Worm (Caenorhabditis elegans) whole organism, young adult: ENCODE results near the gene frk-1.
"Not testable (repeated sequence)": the region's sequence is repeated elsewhere in the genome, so short reads cannot be mapped to it uniquely, and the experiment has no call there.

Experiments
- F22D6.2 ChIP-seq: sonication (generic microtip); optimal IDR thresholded peaks from 2 replicates; lab custom pipeline; 2016; ENCODE audit warnings: mild to moderate bottlenecking, missing genetic modification characterization, missing compliant biosample characterization
- ama-1 ChIP-seq, 3 experiments: fragments of 150-350 bp in 1 of 3; sonication (generic microtip) in 2 of 3; optimal IDR thresholded peaks; 2 replicates each; lab custom pipeline; 2014 to 2018; ENCODE audit warnings: missing biosample characterization in 2 of 3, missing genetic modification characterization in 2 of 3, missing genetic modification reagents in 2 of 3
- ceh-100 ChIP-seq: fragments of 200-800 bp; sonication (Bioruptor generic); IDR thresholded peaks from 2 replicates; pipeline ENCODE4 v1.3.6; 2022; ENCODE audit warnings: missing genetic modification reagents, missing genetic modification characterization, missing compliant biosample characterization
- ceh-79 ChIP-seq: sonication (generic microtip); optimal IDR thresholded peaks from 2 replicates; lab custom pipeline; 2017; ENCODE audit warnings: mild to moderate bottlenecking, missing genetic modification characterization, missing compliant biosample characterization
- chd-7 ChIP-seq: sonication (generic microtip); optimal IDR thresholded peaks from 2 replicates; lab custom pipeline; 2016; ENCODE audit warnings: mild to moderate bottlenecking, missing genetic modification characterization, moderate library complexity, missing compliant biosample characterization
- egl-44 ChIP-seq: fragments of 200-800 bp; sonication (Bioruptor generic); IDR thresholded peaks from 2 replicates; pipeline ENCODE4 v1.3.6; 2022; ENCODE audit warnings: missing genetic modification reagents, missing genetic modification characterization, missing compliant biosample characterization
- egrh-3 ChIP-seq: fragments of 200-800 bp; sonication (Bioruptor generic); IDR thresholded peaks from 2 replicates; pipeline ENCODE4 v1.3.6; 2022; ENCODE audit warnings: missing genetic modification reagents, missing genetic modification characterization, missing compliant biosample characterization
- let-526 ChIP-seq: fragments of 200-800 bp; sonication (Bioruptor generic); IDR thresholded peaks from 2 replicates; pipeline ENCODE4 v1.3.6; 2022; ENCODE audit warnings: missing genetic modification reagents, missing genetic modification characterization, missing compliant biosample characterization
- lin-54 ChIP-seq: fragments of 200-800 bp; sonication (Bioruptor generic); optimal IDR thresholded peaks from 2 replicates; lab custom pipeline; 2018; ENCODE audit warnings: mild to moderate bottlenecking, missing genetic modification characterization, missing compliant biosample characterization
- lir-1 ChIP-seq: fragments of 200-800 bp; sonication (Bioruptor generic); conservative IDR thresholded peaks from 2 replicates; pipeline ENCODE4 v1.3.6; 2022; ENCODE audit warnings: missing genetic modification reagents, missing genetic modification characterization, missing compliant biosample characterization
- lsl-1 ChIP-seq: fragments of 200-800 bp; sonication (Bioruptor generic); optimal IDR thresholded peaks from 2 replicates; lab custom pipeline; 2018; ENCODE audit warnings: mild to moderate bottlenecking, missing genetic modification characterization, moderate library complexity, missing compliant biosample characterization
- nhr-120 ChIP-seq: fragments of 200-800 bp; sonication (Bioruptor generic); IDR thresholded peaks from 2 replicates; pipeline ENCODE4 v1.3.6; 2022; ENCODE audit warnings: missing genetic modification characterization, missing compliant biosample characterization
- sea-2 ChIP-seq: fragments of 200-800 bp; sonication (Bioruptor generic); IDR thresholded peaks from 2 replicates; pipeline ENCODE4 v1.3.6; 2022; ENCODE audit warnings: missing genetic modification characterization, missing compliant biosample characterization
- ztf-26 ChIP-seq: sonication (generic microtip); optimal IDR thresholded peaks from 2 replicates; lab custom pipeline; 2017; ENCODE audit warnings: missing genetic modification characterization, missing compliant biosample characterization

DNA sequence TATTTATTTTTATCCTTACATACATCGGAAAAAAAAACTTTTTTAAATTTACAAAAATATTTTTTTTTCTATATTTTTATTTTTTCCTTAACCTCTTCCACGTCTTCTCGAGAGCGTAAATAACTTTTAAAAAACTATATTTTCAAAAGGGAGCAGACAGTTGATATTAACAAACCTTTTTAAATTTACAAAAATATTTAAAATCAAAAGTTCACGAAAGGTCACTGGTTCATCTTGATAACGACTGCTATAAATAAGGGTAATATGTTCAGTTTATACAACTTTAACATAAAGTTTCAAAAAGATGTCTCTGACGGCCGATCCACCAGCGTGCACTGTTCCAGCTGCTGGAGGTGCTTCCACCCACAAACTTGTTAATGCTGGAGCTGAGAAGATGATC lies 14.2 kb upstream of the frk-1 start, which contains the start of the genes F44D12.16 and msd-2:
- TF ChIP-seq ama-1 (optimal IDR thresholded peaks at IDR 0.05; lab: Kevin White, UChicago); ama-1 (GFP tag; optimal IDR thresholded peaks at IDR 0.05; lab: Kevin White, UChicago); lin-54 (GFP tag; lab: Kevin White, UChicago); egl-44 (GFP tag; lab: Robert Waterston, UW); ceh-79; ztf-26 (tag; lab: Kevin White, UChicago); chd-7; sea-2 (GFP tag; lab: Robert Waterston, UW); nhr-120 (GFP tag; lab: Robert Waterston, UW); F22D6.2 (tag; lab: Kevin White, UChicago); ceh-100 (GFP tag; lab: Robert Waterston, UW); lsl-1 (GFP tag; lab: Kevin White, UChicago); egrh-3; lir-1 (GFP tag; lab: Robert Waterston, UW); let-526 (GFP tag; lab: Robert Waterston, UW): not testable (repeated sequence)
